Worm (Caenorhabditis elegans) whole organism, midembryonic: Measurements from ENCODE around the gene F56C3.8.
"Not testable (repeated sequence)": the region's sequence is repeated elsewhere in the genome, so short reads cannot be mapped to it uniquely, and the experiment has no call there.

ENCODE experiments used
- T22C8.4 ChIP-seq: fragments of 200-800 bp; sonication (Bioruptor generic); IDR thresholded peaks from 2 replicates; pipeline ENCODE4 v1.3.6; 2022; ENCODE audit warnings: missing genetic modification characterization, missing compliant biosample characterization
- cog-1 ChIP-seq: sonication (generic microtip); optimal IDR thresholded peaks from 2 replicates; lab custom pipeline; 2016; ENCODE audit warnings: missing genetic modification characterization, missing compliant biosample characterization
- flt-1 ChIP-seq: fragments of 200-800 bp; sonication (Bioruptor generic); IDR thresholded peaks from 2 replicates; pipeline ENCODE4 v1.3.6; 2022; ENCODE audit warnings: missing genetic modification characterization, missing compliant biosample characterization
- klf-2 ChIP-seq: fragments of 200-800 bp; sonication (Bioruptor generic); conservative IDR thresholded peaks from 2 replicates; pipeline ENCODE4 v1.3.6; 2022; ENCODE audit warnings: missing genetic modification reagents, missing genetic modification characterization, missing compliant biosample characterization
- med-1 ChIP-seq: sonication (generic microtip); optimal IDR thresholded peaks from 2 replicates; lab custom pipeline; 2017; ENCODE audit warnings: missing genetic modification characterization, mild to moderate bottlenecking, missing compliant biosample characterization, antibody characterized with exemption, missing genetic modification reagents; ENCODE audit not compliant: insufficient read depth
- ref-1 ChIP-seq: fragments of 200-800 bp; sonication (Bioruptor generic); conservative IDR thresholded peaks from 2 replicates; pipeline ENCODE4 v1.3.6; 2022; ENCODE audit warnings: missing genetic modification reagents, missing genetic modification characterization, missing compliant biosample characterization
- tab-1 ChIP-seq: fragments of 200-800 bp; sonication (Bioruptor generic); IDR thresholded peaks from 2 replicates; pipeline ENCODE4 v1.3.6; 2022; ENCODE audit warnings: missing genetic modification characterization, missing compliant biosample characterization
- ztf-23 ChIP-seq: fragments of 200-800 bp; sonication (Bioruptor generic); IDR thresholded peaks from 2 replicates; pipeline ENCODE4 v1.3.6; 2022; ENCODE audit warnings: missing genetic modification reagents, missing genetic modification characterization, missing compliant biosample characterization
- ztf-29 ChIP-seq: fragments of 200-800 bp; sonication (Bioruptor generic); IDR thresholded peaks from 2 replicates; pipeline ENCODE4 v1.3.6; 2022; ENCODE audit warnings: missing genetic modification reagents, missing genetic modification characterization, missing compliant biosample characterization

The F56C3.8 gene

DNA sequence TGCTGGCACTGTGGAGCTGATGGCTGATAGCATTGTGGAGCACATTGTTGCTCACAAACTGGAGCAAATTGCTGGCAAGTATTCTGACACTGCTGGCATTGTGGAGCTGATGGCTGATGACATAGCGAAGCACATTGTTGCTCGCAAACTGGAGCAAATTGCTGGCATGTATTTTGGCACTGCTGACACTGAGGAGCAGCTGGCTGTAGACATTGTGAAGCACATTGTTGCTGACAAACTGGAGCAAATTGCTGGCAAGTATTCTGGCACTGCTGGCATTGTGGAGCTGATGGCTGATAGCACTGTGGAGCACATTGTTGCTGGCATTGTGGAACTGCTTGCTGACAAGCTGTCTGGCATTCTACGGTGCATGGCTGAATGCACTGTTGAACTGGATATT lies 24.8 kb upstream of the F56C3.8 start:
- no peak for TF ChIP-seq klf-2 (GFP tag; lab: Robert Waterston, UW)
- no peak for TF ChIP-seq ref-1
- TF ChIP-seq ztf-23, result no peak
- no peak for TF ChIP-seq T22C8.4 (GFP tag; lab: Robert Waterston, UW)
- TF ChIP-seq flt-1 (GFP tag; lab: Robert Waterston, UW), result no peak
- no peak for TF ChIP-seq tab-1 (GFP tag; lab: Robert Waterston, UW)
- TF ChIP-seq ztf-29 (GFP tag; lab: Robert Waterston, UW), result no peak

DNA sequence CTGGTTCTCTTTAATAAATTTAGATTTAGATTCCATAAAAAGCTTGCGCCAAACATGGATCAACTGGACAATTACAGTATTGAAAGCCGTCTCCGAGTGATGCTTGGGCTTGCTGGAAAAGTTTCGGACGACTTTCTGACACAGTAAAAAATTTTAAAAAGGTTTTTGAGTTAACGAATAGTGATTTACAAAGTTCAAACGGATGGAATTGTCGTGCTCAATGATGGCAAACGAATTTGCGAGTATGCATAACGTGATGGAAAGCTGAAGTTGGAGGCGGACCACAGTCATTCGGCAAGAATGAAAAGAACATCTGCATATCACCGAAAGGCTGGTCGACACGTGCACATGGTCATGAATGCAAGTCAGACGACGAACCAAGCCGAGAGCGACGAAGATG lies 19.5 kb upstream of the F56C3.8 start, which contains the start of gene ZK402.1:
TSS of gene ZK402.1 (plus strand) at position 301 of the 400 bp plus-strand sequence.
- TF ChIP-seq med-1, ref-1, ztf-23: not testable (repeated sequence)

DNA sequence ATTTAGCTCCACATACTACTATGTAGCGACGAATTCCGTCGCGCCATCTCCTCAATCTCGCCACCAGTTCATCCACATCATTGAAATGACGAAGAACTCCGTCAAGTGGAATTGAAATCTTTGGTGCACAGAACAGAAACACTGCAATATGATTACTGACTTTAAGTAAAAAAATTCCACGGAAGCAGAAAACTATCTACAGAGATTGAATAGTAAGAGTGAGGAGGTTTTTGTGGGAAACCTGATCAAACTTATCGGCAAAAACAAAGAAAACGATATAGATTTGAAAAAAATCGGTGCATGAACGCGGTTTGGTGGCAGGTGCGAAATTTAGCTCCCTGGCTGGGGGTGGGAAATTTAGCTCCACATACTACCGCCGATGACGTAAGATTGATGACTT lies 19.0 kb upstream of the F56C3.8 start, which contains the start of gene ZK402.2:
TSS of gene ZK402.2 (plus strand) at position 301 of the 400 bp plus-strand sequence.
- not testable (repeated sequence) for TF ChIP-seq tab-1 (GFP tag; lab: Robert Waterston, UW); ztf-23; ref-1

ce11 chrX:1401259-1401658 lies 16.8 kb upstream of the F56C3.8 start, which contains the start of gene ZK402.5:
TSS of gene ZK402.5 (minus strand) at chrX:1401359.
- TF ChIP-seq tab-1 (GFP tag; lab: Robert Waterston, UW) (no peak), med-1 (no peak), T22C8.4 (GFP tag; lab: Robert Waterston, UW) (no peak), klf-2 (GFP tag; lab: Robert Waterston, UW) (no peak), flt-1 (GFP tag; lab: Robert Waterston, UW) (no peak), ztf-29 (GFP tag; lab: Robert Waterston, UW) (no peak), cog-1 (tag; lab: Kevin White, UChicago) (no peak), ztf-23 (no peak), ref-1 (no peak)

- TF ChIP-seq tab-1 (GFP tag; lab: Robert Waterston, UW) (no peak), ztf-23 (no peak), T22C8.4 (GFP tag; lab: Robert Waterston, UW) (no peak)
These were observed 13.1 kb upstream of the F56C3.8 start, which contains the start of gene H39E20.1 for ce11 chrX:1397516-1397915. TSS of gene H39E20.1 (minus strand) at chrX:1397616.

DNA sequence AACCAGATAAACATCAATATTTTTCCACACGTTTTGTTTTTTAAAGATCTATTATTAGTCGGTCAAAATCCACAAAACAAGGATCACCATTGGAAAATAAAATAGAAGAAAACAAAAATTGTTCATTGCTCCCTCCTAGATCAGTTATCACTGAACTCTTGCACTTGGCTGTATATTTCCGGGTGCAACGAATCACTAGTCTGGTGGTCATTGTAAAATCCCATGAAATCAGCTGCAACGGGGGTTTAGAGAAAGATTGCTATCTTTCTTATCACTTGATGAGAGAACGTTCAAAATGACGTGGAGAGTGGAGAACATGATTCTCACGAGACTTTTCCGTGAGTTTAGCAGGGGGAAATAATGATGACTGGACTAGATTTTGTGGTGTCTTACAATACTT lies 11.4 kb upstream of the F56C3.8 start:
- TF ChIP-seq cog-1 (tag; lab: Kevin White, UChicago) (no peak), ref-1 (no peak), med-1 (no peak), ztf-29 (GFP tag; lab: Robert Waterston, UW) (no peak), T22C8.4 (GFP tag; lab: Robert Waterston, UW) (no peak), klf-2 (GFP tag; lab: Robert Waterston, UW) (no peak), flt-1 (GFP tag; lab: Robert Waterston, UW) (no peak), tab-1 (GFP tag; lab: Robert Waterston, UW) (no peak), ztf-23 (no peak)

ce11 chrX:1394437-1394836 lies 10.0 kb upstream of the F56C3.8 start:
- TF ChIP-seq ztf-29 (GFP tag; lab: Robert Waterston, UW) (no peak), klf-2 (GFP tag; lab: Robert Waterston, UW) (no peak), ref-1 (no peak), flt-1 (GFP tag; lab: Robert Waterston, UW) (no peak), cog-1 (tag; lab: Kevin White, UChicago) (no peak), ztf-23 (no peak)

DNA sequence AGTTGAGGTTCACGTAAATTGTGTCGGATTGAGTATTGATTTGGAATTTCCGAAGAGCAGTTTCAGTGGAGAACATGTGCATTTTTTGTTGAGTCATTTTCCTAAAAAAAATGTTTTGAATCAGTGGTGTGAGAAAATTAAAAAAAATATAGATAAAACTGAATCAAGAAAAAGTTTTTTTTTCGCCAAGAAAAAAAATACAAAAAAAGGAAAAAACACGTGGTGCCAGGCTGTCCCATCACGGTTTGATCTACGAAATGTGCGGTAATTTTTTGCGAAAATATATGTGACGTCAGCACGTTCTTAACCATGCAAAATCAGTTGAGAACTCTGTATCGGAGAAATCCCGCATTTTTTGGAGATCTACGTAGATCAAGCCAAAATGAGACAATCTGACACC lies 9.5 kb upstream of the F56C3.8 start, which contains the start of gene F56C3.9:
TSS of gene F56C3.9 (minus strand) at position 101 of the 400 bp plus-strand sequence.
- TF ChIP-seq T22C8.4 (GFP tag; lab: Robert Waterston, UW) (no peak), cog-1 (tag; lab: Kevin White, UChicago) (no peak), ztf-23 (no peak), klf-2 (GFP tag; lab: Robert Waterston, UW) (no peak), ztf-29 (GFP tag; lab: Robert Waterston, UW) (no peak), tab-1 (GFP tag; lab: Robert Waterston, UW) (no peak), ref-1 (no peak), med-1 (no peak), flt-1 (GFP tag; lab: Robert Waterston, UW) (no peak)

DNA sequence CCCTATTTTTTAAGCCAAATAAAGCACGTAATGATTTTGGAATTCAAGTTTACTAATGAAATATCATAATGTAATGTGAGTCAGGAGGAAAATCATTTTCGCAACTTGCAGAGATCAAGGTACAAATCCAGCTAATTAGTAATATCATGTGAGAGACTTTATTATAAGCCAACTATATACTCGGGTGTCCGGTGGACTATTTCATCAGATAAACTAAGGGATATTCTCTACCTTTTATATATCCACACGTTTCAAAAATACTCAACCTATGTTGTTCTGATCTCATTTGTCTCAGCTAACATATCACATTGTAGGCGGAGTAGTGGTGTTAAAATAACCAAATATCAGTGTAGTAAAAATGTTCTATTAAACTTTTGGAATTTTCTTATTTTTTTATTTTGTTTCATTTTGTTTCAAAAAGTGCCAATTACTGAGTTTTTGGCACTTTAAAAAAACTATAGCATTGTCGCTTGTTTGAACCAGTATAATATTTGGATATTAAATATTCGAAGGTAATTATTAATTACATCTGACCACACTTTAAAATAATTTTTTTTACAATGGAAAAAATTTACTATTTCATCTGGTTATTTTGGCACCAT lies 5.0 kb upstream of the F56C3.8 start:
- TF ChIP-seq ztf-23, result no peak
- TF ChIP-seq cog-1 (tag; lab: Kevin White, UChicago), result peak; percentile 40

DNA sequence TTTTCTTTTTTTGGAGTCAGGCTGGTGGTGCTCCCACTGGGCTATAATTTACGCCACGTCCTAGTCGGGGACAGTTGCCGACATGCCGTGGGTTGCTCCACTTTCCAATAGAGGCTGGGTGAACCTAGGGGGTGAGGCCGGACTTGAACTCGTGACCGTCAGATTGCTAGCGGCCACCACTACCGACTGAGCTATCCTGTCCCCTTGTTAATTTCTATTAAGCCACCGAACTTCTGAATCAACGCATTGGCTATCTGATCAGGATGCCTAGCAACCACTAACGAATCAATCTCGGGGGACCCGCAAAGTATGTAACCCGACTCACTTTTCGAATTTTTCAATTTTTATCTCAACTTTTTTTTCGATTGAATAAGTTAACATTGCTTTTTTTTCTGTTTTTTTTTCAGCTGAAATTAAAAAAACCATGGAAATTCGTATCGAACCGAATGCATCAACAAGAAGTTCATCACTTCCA lies 2.5 kb upstream of the F56C3.8 start, which contains the start of gene F56C3.1:
TSS of gene F56C3.1 (plus strand) at position 425 of the 475 bp plus-strand sequence.
- no peak for TF ChIP-seq ztf-23
- no peak for TF ChIP-seq ztf-29 (GFP tag; lab: Robert Waterston, UW)
- no peak for TF ChIP-seq med-1
- TF ChIP-seq flt-1 (GFP tag; lab: Robert Waterston, UW), result no peak
- TF ChIP-seq ref-1, result no peak
- TF ChIP-seq tab-1 (GFP tag; lab: Robert Waterston, UW), result no peak
- TF ChIP-seq T22C8.4 (GFP tag; lab: Robert Waterston, UW), result no peak
- no peak for TF ChIP-seq klf-2 (GFP tag; lab: Robert Waterston, UW)
- no peak for TF ChIP-seq cog-1 (tag; lab: Kevin White, UChicago)

ce11 chrX:1383546-1383945 lies 892 bp downstream of the F56C3.8 start:
- TF ChIP-seq med-1, result no peak
- no peak for TF ChIP-seq klf-2 (GFP tag; lab: Robert Waterston, UW)
- no peak for TF ChIP-seq flt-1 (GFP tag; lab: Robert Waterston, UW)
- TF ChIP-seq ztf-29 (GFP tag; lab: Robert Waterston, UW), result no peak
- TF ChIP-seq tab-1 (GFP tag; lab: Robert Waterston, UW), result no peak
- no peak for TF ChIP-seq ztf-23
- TF ChIP-seq T22C8.4 (GFP tag; lab: Robert Waterston, UW), result no peak
- no peak for TF ChIP-seq cog-1 (tag; lab: Kevin White, UChicago)
- TF ChIP-seq ref-1, result no peak
